Fruit fly (Drosophila melanogaster): Measurements from ENCODE around the gene CG14253.

DNA sequence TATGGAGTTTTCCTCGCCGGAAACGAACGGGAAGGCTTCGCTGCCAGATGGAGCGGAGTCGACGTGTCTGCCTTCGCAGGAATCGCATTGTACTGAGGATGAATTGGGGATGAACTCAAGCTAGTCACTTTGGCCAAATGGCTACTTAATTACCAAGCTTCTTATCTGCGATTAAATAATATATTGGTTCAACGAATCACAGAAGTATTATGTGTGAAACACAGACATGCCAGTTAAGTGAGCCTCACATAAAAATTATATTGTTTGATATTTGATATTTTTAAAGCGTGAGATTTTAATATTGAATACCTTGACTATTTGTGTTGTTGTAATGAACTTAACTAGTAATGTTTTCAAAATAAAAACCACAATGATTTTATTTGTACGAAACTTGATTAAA, 12.0 kb upstream of the CG14253 start, which contains the start of gene Gr97a:
- TF ChIP-seq EcR (GFP tag; optimal IDR thresholded peaks at IDR 0.05) (no peak), CG17806 (tag; optimal IDR thresholded peaks at IDR 0.05) (no peak), Pif1B (GFP tag; optimal IDR thresholded peaks at IDR 0.05) (no peak), Pif1A (GFP tag; optimal IDR thresholded peaks at IDR 0.05) (no peak), CG15710 (tag; optimal IDR thresholded peaks at IDR 0.05) (no peak), CG14655 (GFP tag; optimal IDR thresholded peaks at IDR 0.05) (no peak), CG13204 (GFP tag; optimal IDR thresholded peaks at IDR 0.05) (no peak), CG32121 (GFP tag; IDR thresholded peaks at IDR 0.05) (no peak), gl (tag; optimal IDR thresholded peaks at IDR 0.05) (no peak), CG9948 (tag; optimal IDR thresholded peaks at IDR 0.05) (no peak), CG4496 (GFP tag; IDR thresholded peaks at IDR 0.05) (no peak), CG34367 (tag; optimal IDR thresholded peaks at IDR 0.05) (no peak), rn (GFP tag; IDR thresholded peaks at IDR 0.05) (no peak)
